Fruit fly (Drosophila melanogaster) whole organism, embryonic: ENCODE measurements around the gene gce.

Source experiments
- CG10147 ChIP-seq: fragments of 200-800 bp; sonication (Bioruptor generic); optimal IDR thresholded peaks from 2 replicates; lab custom pipeline; 2019; ENCODE audit warnings: missing biosample characterization, mild to moderate bottlenecking, missing genetic modification characterization, moderate library complexity
- CG10462 ChIP-seq: fragments of 200-800 bp; sonication (Bioruptor generic); optimal IDR thresholded peaks from 2 replicates; lab custom pipeline; 2016; ENCODE audit warnings: missing biosample characterization, missing genetic modification characterization
- CG10979 ChIP-seq: fragments of 200-800 bp; sonication (Bioruptor generic); optimal IDR thresholded peaks from 2 replicates; lab custom pipeline; 2018; ENCODE audit warnings: missing biosample characterization, mild to moderate bottlenecking, missing genetic modification characterization, moderate library complexity
- CG11456 ChIP-seq: fragments of 200-800 bp; sonication (Bioruptor generic); IDR thresholded peaks from 3 replicates; pipeline ENCODE4 v1.3.6; 2022; ENCODE audit warnings: missing biosample characterization, missing genetic modification characterization
- CG14860 ChIP-seq: fragments of 200-800 bp; sonication (Bioruptor generic); IDR thresholded peaks from 3 replicates; pipeline ENCODE4 v1.3.6; 2022; ENCODE audit warnings: missing biosample characterization, missing genetic modification characterization; ENCODE audit not compliant: partially characterized antibody
- CG15011 ChIP-seq: fragments of 200-800 bp; sonication (Bioruptor generic); optimal IDR thresholded peaks from 3 replicates; lab custom pipeline; 2018; ENCODE audit warnings: missing biosample characterization, mild to moderate bottlenecking, missing genetic modification characterization
- CG17385 ChIP-seq: fragments of 200-800 bp; sonication (Bioruptor generic); optimal IDR thresholded peaks from 3 replicates; lab custom pipeline; 2018; ENCODE audit warnings: missing biosample characterization, mild to moderate bottlenecking, missing genetic modification characterization
- CG18619 ChIP-seq: fragments of 200-800 bp; sonication (Bioruptor generic); optimal IDR thresholded peaks from 3 replicates; lab custom pipeline; 2017; ENCODE audit warnings: missing biosample characterization, mild to moderate bottlenecking, missing genetic modification characterization
- CG30020 ChIP-seq: fragments of 200-800 bp; optimal IDR thresholded peaks from 2 replicates; lab custom pipeline; 2019; ENCODE audit warnings: missing biosample characterization, mild to moderate bottlenecking, missing genetic modification characterization, moderate library complexity
- CG31441 ChIP-seq: fragments of 200-800 bp; sonication (Bioruptor generic); IDR thresholded peaks from 2 replicates; pipeline ENCODE4 v1.3.6; 2022; ENCODE audit warnings: missing biosample characterization, missing genetic modification characterization
- CG3281 ChIP-seq: fragments of 200-800 bp; sonication (Bioruptor generic); optimal IDR thresholded peaks from 3 replicates; lab custom pipeline; 2017; ENCODE audit warnings: missing biosample characterization, mild to moderate bottlenecking, missing genetic modification characterization
- CG3407 ChIP-seq: fragments of 200-800 bp; sonication (Bioruptor generic); optimal IDR thresholded peaks from 2 replicates; lab custom pipeline; 2018; ENCODE audit warnings: missing biosample characterization, mild to moderate bottlenecking, missing genetic modification characterization
- CG4404 ChIP-seq: fragments of 200-800 bp; sonication (Bioruptor generic); IDR thresholded peaks from 2 replicates; pipeline ENCODE4 v1.3.6; 2022; ENCODE audit warnings: missing biosample characterization, missing genetic modification characterization
- CG6813 ChIP-seq: fragments of 200-800 bp; sonication (Bioruptor generic); optimal IDR thresholded peaks from 2 replicates; lab custom pipeline; 2017; ENCODE audit warnings: missing biosample characterization, missing genetic modification characterization, mild to moderate bottlenecking, moderate library complexity, missing genetic modification reagents
- CG9215 ChIP-seq: fragments of 200-800 bp; sonication (Bioruptor generic); IDR thresholded peaks from 2 replicates; pipeline ENCODE4 v1.3.6; 2022; ENCODE audit warnings: missing biosample characterization, missing genetic modification characterization
- CG9437 ChIP-seq: fragments of 200-800 bp; sonication (Bioruptor generic); optimal IDR thresholded peaks from 2 replicates; lab custom pipeline; 2018; ENCODE audit warnings: missing biosample characterization, mild to moderate bottlenecking, missing genetic modification characterization
- CkIIα-i1 ChIP-seq: fragments of 200-800 bp; sonication (Bioruptor generic); IDR thresholded peaks from 2 replicates; pipeline ENCODE4 v1.3.6; 2022; ENCODE audit warnings: missing biosample characterization, missing genetic modification characterization
- Dip3 ChIP-seq: fragments of 200-800 bp; sonication (Bioruptor generic); optimal IDR thresholded peaks from 3 replicates; lab custom pipeline; 2016; ENCODE audit warnings: missing biosample characterization, missing genetic modification characterization
- Dref ChIP-seq: fragments of 200-800 bp; sonication (Bioruptor generic); IDR thresholded peaks from 2 replicates; pipeline ENCODE4 v1.3.6; 2022; ENCODE audit warnings: missing biosample characterization, missing genetic modification characterization
- Eip74EF ChIP-seq, 2 experiments: fragments of 200-800 bp in 1 of 2; fragments of >200 bp in 1 of 2; sonication (Bioruptor generic) in 1 of 2; optimal IDR thresholded peaks; 2 replicates each; lab custom pipeline; 2017 to 2019; ENCODE audit warnings: missing biosample characterization in 2 of 2, missing genetic modification characterization in 2 of 2, mild to moderate bottlenecking in 1 of 2, moderate library complexity in 1 of 2
- Ets65A ChIP-seq: fragments of 200-800 bp; sonication (Bioruptor generic); peaks from one replicate; lab custom pipeline; 2016; ENCODE audit warnings: missing biosample characterization, missing genetic modification characterization
- Ets97D ChIP-seq: fragments of 200-800 bp; sonication (Bioruptor generic); optimal IDR thresholded peaks from 3 replicates; lab custom pipeline; 2016; ENCODE audit warnings: missing biosample characterization, missing genetic modification characterization
- Hr39 ChIP-seq: fragments of >200 bp; optimal IDR thresholded peaks from 2 replicates; lab custom pipeline; 2017
- Lhr ChIP-seq: fragments of 200-800 bp; sonication (Bioruptor generic); optimal IDR thresholded peaks from 3 replicates; lab custom pipeline; 2017; ENCODE audit warnings: mild to moderate bottlenecking, missing biosample characterization, missing genetic modification reagents, missing genetic modification characterization
- Mrtf ChIP-seq: fragments of 200-800 bp; sonication (Bioruptor generic); IDR thresholded peaks from 3 replicates; pipeline ENCODE4 v1.3.6; 2022; ENCODE audit warnings: missing biosample characterization, missing genetic modification characterization
- Myb ChIP-seq: fragments of 200-800 bp; sonication (Bioruptor generic); optimal IDR thresholded peaks from 2 replicates; lab custom pipeline; 2016; ENCODE audit warnings: missing biosample characterization, missing genetic modification characterization
- Ptx1 ChIP-seq: fragments of 200-800 bp; sonication (Bioruptor generic); IDR thresholded peaks from 2 replicates; pipeline ENCODE4 v1.3.6; 2022; ENCODE audit warnings: missing biosample characterization, missing genetic modification characterization
- Six4 ChIP-seq: fragments of 200-800 bp; sonication (Bioruptor generic); optimal IDR thresholded peaks from 2 replicates; lab custom pipeline; 2016; ENCODE audit warnings: missing biosample characterization, missing genetic modification characterization
- ato ChIP-seq: fragments of 200-800 bp; sonication (Bioruptor generic); IDR thresholded peaks from 2 replicates; pipeline ENCODE4 v1.3.6; 2022; ENCODE audit warnings: missing biosample characterization, missing genetic modification characterization; ENCODE audit not compliant: partially characterized antibody
- bbx ChIP-seq: fragments of 200-800 bp; sonication (Bioruptor generic); IDR thresholded peaks from 2 replicates; pipeline ENCODE4 v1.3.6; 2022; ENCODE audit warnings: missing biosample characterization, missing genetic modification characterization; ENCODE audit not compliant: partially characterized antibody
- br ChIP-seq: fragments of >200 bp; optimal IDR thresholded peaks from 2 replicates; lab custom pipeline; 2017
- chm ChIP-seq: fragments of 200-800 bp; sonication (Bioruptor generic); IDR thresholded peaks from 2 replicates; pipeline ENCODE4 v1.3.6; 2022; ENCODE audit warnings: missing biosample characterization, missing genetic modification characterization
- ci ChIP-seq: fragments of 200-800 bp; sonication (Bioruptor generic); IDR thresholded peaks from 3 replicates; pipeline ENCODE4 v1.3.6; 2022; ENCODE audit warnings: missing biosample characterization, missing genetic modification characterization
- exex ChIP-seq: fragments of 200-800 bp; sonication (Bioruptor generic); optimal IDR thresholded peaks from 4 replicates; lab custom pipeline; 2018; ENCODE audit warnings: missing biosample characterization, mild to moderate bottlenecking, missing genetic modification characterization, moderate library complexity
- eyg ChIP-seq: fragments of 200-800 bp; sonication (Bioruptor generic); optimal IDR thresholded peaks from 3 replicates; lab custom pipeline; 2016; ENCODE audit warnings: missing biosample characterization, missing genetic modification characterization
- fru ChIP-seq: fragments of >200 bp; optimal IDR thresholded peaks from 2 replicates; lab custom pipeline; 2017
- gfzf ChIP-seq: fragments of 200-800 bp; sonication (Bioruptor generic); optimal IDR thresholded peaks from 2 replicates; lab custom pipeline; 2016; ENCODE audit warnings: missing biosample characterization, mild to moderate bottlenecking, missing genetic modification characterization, moderate library complexity
- h ChIP-seq: fragments of >200 bp; optimal IDR thresholded peaks from 2 replicates; lab custom pipeline; 2017
- insv ChIP-seq, 2 experiments: fragments of 200-800 bp; sonication (Bioruptor generic); optimal IDR thresholded peaks; 3 replicates each; lab custom pipeline; 2016 to 2018; ENCODE audit warnings: missing biosample characterization in 2 of 2, missing genetic modification characterization in 2 of 2
- inv ChIP-seq: fragments of 200-800 bp; sonication (Bioruptor generic); IDR thresholded peaks from 2 replicates; pipeline ENCODE4 v1.3.6; 2022; ENCODE audit warnings: missing biosample characterization, missing genetic modification characterization; ENCODE audit not compliant: partially characterized antibody
- jing ChIP-seq: fragments of 200-800 bp; sonication (Bioruptor generic); optimal IDR thresholded peaks from 2 replicates; lab custom pipeline; 2018; ENCODE audit warnings: missing biosample characterization, mild to moderate bottlenecking, missing genetic modification characterization
- klu ChIP-seq: fragments of 200-800 bp; sonication (Bioruptor generic); IDR thresholded peaks from 2 replicates; pipeline ENCODE4 v1.3.6; 2022; ENCODE audit warnings: missing biosample characterization, missing genetic modification characterization
- knrl ChIP-seq: fragments of 200-800 bp; sonication (Bioruptor generic); IDR thresholded peaks from 3 replicates; pipeline ENCODE4 v1.3.6; 2022; ENCODE audit warnings: missing biosample characterization, missing genetic modification characterization; ENCODE audit not compliant: partially characterized antibody
- lola ChIP-seq, 3 experiments: fragments of >200 bp in 2 of 3; fragments of 200-800 bp in 1 of 3; sonication (Bioruptor generic) in 1 of 3; optimal IDR thresholded peaks; 2 replicates each; lab custom pipeline; 2017 to 2019; ENCODE audit warnings: missing biosample characterization in 3 of 3, missing genetic modification characterization in 3 of 3, mild to moderate bottlenecking in 1 of 3, moderate library complexity in 1 of 3
- mld ChIP-seq: fragments of 200-800 bp; sonication (Bioruptor generic); IDR thresholded peaks from 3 replicates; pipeline ENCODE4 v1.3.6; 2022; ENCODE audit warnings: missing biosample characterization, missing genetic modification characterization; ENCODE audit not compliant: partially characterized antibody
- pros ChIP-seq: fragments of 200-800 bp; sonication (Bioruptor generic); optimal IDR thresholded peaks from 3 replicates; lab custom pipeline; 2019; ENCODE audit warnings: missing biosample characterization, mild to moderate bottlenecking, missing genetic modification characterization, moderate library complexity
- sens-2 ChIP-seq: fragments of 200-800 bp; sonication (Bioruptor generic); IDR thresholded peaks from 2 replicates; pipeline ENCODE4 v1.3.6; 2022; ENCODE audit warnings: missing biosample characterization, missing genetic modification characterization
- seq ChIP-seq: fragments of 200-800 bp; sonication (Bioruptor generic); IDR thresholded peaks from 2 replicates; pipeline ENCODE4 v1.3.6; 2022; ENCODE audit warnings: missing biosample characterization, missing genetic modification characterization
- sim ChIP-seq: fragments of 200-800 bp; sonication (Bioruptor generic); IDR thresholded peaks from 2 replicates; pipeline ENCODE4 v1.3.6; 2022; ENCODE audit warnings: missing biosample characterization, missing genetic modification characterization
- so ChIP-seq: fragments of 200-800 bp; sonication (Bioruptor generic); IDR thresholded peaks from 3 replicates; pipeline ENCODE4 v1.3.6; 2022; ENCODE audit warnings: missing biosample characterization, missing genetic modification characterization
- ssp ChIP-seq: fragments of 200-800 bp; sonication (Bioruptor generic); IDR thresholded peaks from 2 replicates; pipeline ENCODE4 v1.3.6; 2022; ENCODE audit warnings: missing biosample characterization, missing genetic modification characterization
- trem ChIP-seq: fragments of 200-800 bp; optimal IDR thresholded peaks from 3 replicates; lab custom pipeline; 2019; ENCODE audit warnings: missing biosample characterization, mild to moderate bottlenecking, missing genetic modification characterization, moderate library complexity

Gene gce

dm6 chrX:15319290-15319689 lies 21.7 kb downstream of the gce start, which contains the start of gene Top1 (continued):
- TF ChIP-seq fru (lab: Kevin White, UChicago) = no peak
- TF ChIP-seq CG9437 (GFP tag; lab: Kevin White, UChicago) = peak; percentile 71
- TF ChIP-seq CG31441 (GFP tag; lab: Robert Waterston, UW) = peak; percentile 59
- no peak for TF ChIP-seq Hr39 (lab: Kevin White, UChicago)
- TF ChIP-seq CG10979 (tag; lab: Kevin White, UChicago) = no peak
- no peak for TF ChIP-seq sens-2 (GFP tag; lab: Robert Waterston, UW)
- TF ChIP-seq insv (GFP tag; optimal IDR thresholded peaks at IDR 0.05; lab: Kevin White, UChicago) = no peak
- TF ChIP-seq so (GFP tag; lab: Robert Waterston, UW) = no peak
- no peak for TF ChIP-seq br (lab: Kevin White, UChicago)
- no peak for TF ChIP-seq CkIIα-i1 (GFP tag; lab: Robert Waterston, UW)
- peak; percentile 6 for TF ChIP-seq Dip3
- no peak for TF ChIP-seq exex (tag; lab: Kevin White, UChicago)
- no peak for TF ChIP-seq eyg (GFP tag; lab: Kevin White, UChicago)
- no peak for TF ChIP-seq h (lab: Kevin White, UChicago)
- no peak for TF ChIP-seq klu (GFP tag; lab: Robert Waterston, UW)
- TF ChIP-seq CG10147 (GFP tag; lab: Kevin White, UChicago) = no peak
- TF ChIP-seq CG17385 (GFP tag; lab: Kevin White, UChicago) = no peak
- TF ChIP-seq inv (GFP tag; lab: Robert Waterston, UW) = peak; percentile 94
- peak; percentile 48; the same call in 1 of the 2 replicates for TF ChIP-seq CG9215 (GFP tag; lab: Robert Waterston, UW)
- TF ChIP-seq CG4404 (GFP tag; lab: Robert Waterston, UW) = no peak
- TF ChIP-seq CG3281 = no peak
- TF ChIP-seq CG11456 (GFP tag; lab: Robert Waterston, UW) = 0 out of 3 replicates have a peak, but pooled peaks have one; percentile 57
- TF ChIP-seq Dref (GFP tag; lab: Robert Waterston, UW) = peak; percentile 96
- peak; percentile 33 for TF ChIP-seq trem
- TF ChIP-seq CG18619 = peak; percentile 12
- peak; percentile 94 for TF ChIP-seq CG14860 (GFP tag; lab: Robert Waterston, UW)
- TF ChIP-seq sim (GFP tag; lab: Robert Waterston, UW) = no peak
- TF ChIP-seq gfzf (GFP tag; lab: Kevin White, UChicago) = peak; percentile 66
- TF ChIP-seq Six4 (GFP tag; lab: Kevin White, UChicago) = no peak
- TF ChIP-seq Lhr (GFP tag; lab: Kevin White, UChicago) = peak; percentile 16
- no peak for TF ChIP-seq lola (GFP tag; optimal IDR thresholded peaks at IDR 0.05; lab: Kevin White, UChicago)
- TF ChIP-seq CG10462 = no peak
- TF ChIP-seq CG6813 (GFP tag; lab: Kevin White, UChicago) = no peak
- peak; percentile 65; the same call in 2 of the 3 replicates for TF ChIP-seq ci
- TF ChIP-seq jing (GFP tag; lab: Kevin White, UChicago) = no peak
- peak; percentile 46 for TF ChIP-seq CG30020
- TF ChIP-seq mld (GFP tag; lab: Robert Waterston, UW) = peak; percentile 96
- 0 out of 2 replicates have a peak, but pooled peaks have one; percentile 8 for TF ChIP-seq chm (GFP tag; lab: Robert Waterston, UW)
- peak; percentile 97 for TF ChIP-seq ato (GFP tag; lab: Robert Waterston, UW)
- TF ChIP-seq seq (GFP tag; lab: Robert Waterston, UW) = no peak
- peak; percentile 94 for TF ChIP-seq Ets65A
- no peak for TF ChIP-seq Mrtf (GFP tag; lab: Robert Waterston, UW)
- peak; percentile 94 for TF ChIP-seq knrl (GFP tag; lab: Robert Waterston, UW)
- no peak for TF ChIP-seq CG15011 (GFP tag; lab: Kevin White, UChicago)
- TF ChIP-seq CG3407 (GFP tag; lab: Kevin White, UChicago) = no peak
- TF ChIP-seq Eip74EF (GFP tag; optimal IDR thresholded peaks at IDR 0.05; lab: Kevin White, UChicago) = no peak
- no peak for TF ChIP-seq pros (GFP tag; lab: Kevin White, UChicago)
- peak; percentile 44; the same call in 1 of the 2 replicates for TF ChIP-seq ssp
- TF ChIP-seq Ptx1 = no peak
- TF ChIP-seq Myb = peak; percentile 52
- peak; percentile 84 for TF ChIP-seq Ets97D (GFP tag; lab: Kevin White, UChicago)
- peak; percentile 98 for TF ChIP-seq bbx (GFP tag; lab: Robert Waterston, UW)
